Fruit fly (Drosophila melanogaster): ENCODE results near the gene MED20.
A peak's percentile ranks its signal among the peaks of the same experiment; 100 is the strongest.

Gene MED20

dm6 chr2L:8042645-8043281 is 29.9 kb downstream of the MED20 start, which contains the start of gene RpL36A (continued):
- TF ChIP-seq CG9437 (GFP tag; optimal IDR thresholded peaks at IDR 0.05): peak; percentile 65
- TF ChIP-seq h (optimal IDR thresholded peaks at IDR 0.05): no peak
- TF ChIP-seq gcm (GFP tag; optimal IDR thresholded peaks at IDR 0.05): peak; percentile 54
- TF ChIP-seq Rfx (GFP tag; IDR thresholded peaks at IDR 0.05): peak; percentile 81
- no peak for TF ChIP-seq jumu (GFP tag; optimal IDR thresholded peaks at IDR 0.05)
- peak; percentile 34 for TF ChIP-seq CG3163 (GFP tag; optimal IDR thresholded peaks at IDR 0.05)
- peak; percentile 82 for TF ChIP-seq CG1603 (tag; optimal IDR thresholded peaks at IDR 0.05)
- peak; percentile 73 for TF ChIP-seq zfh1 (GFP tag; IDR thresholded peaks at IDR 0.05)
- TF ChIP-seq CG3847 (GFP tag; IDR thresholded peaks at IDR 0.05): peak; percentile 50
- TF ChIP-seq Rx (GFP tag; IDR thresholded peaks at IDR 0.05): no peak
- TF ChIP-seq CG7987 (GFP tag; optimal IDR thresholded peaks at IDR 0.05): peak; percentile 78
- TF ChIP-seq CG3838 (GFP tag; optimal IDR thresholded peaks at IDR 0.05): no peak
- no peak for TF ChIP-seq CG2889 (GFP tag; IDR thresholded peaks at IDR 0.05)
- TF ChIP-seq gcm2 (GFP tag; optimal IDR thresholded peaks at IDR 0.05): peak; percentile 47
- TF ChIP-seq CG9932 (GFP tag; IDR thresholded peaks at IDR 0.05): peak; percentile 75
- no peak for TF ChIP-seq ash1 (GFP tag; optimal IDR thresholded peaks at IDR 0.05)
- TF ChIP-seq BEAF-32 (GFP tag; optimal IDR thresholded peaks at IDR 0.05): peak; percentile 92
- no peak for TF ChIP-seq tio (GFP tag; optimal IDR thresholded peaks at IDR 0.05)
- peak; percentile 31 for TF ChIP-seq CG34224 (GFP tag; IDR thresholded peaks at IDR 0.05; ENCODE audit: partially characterized antibody)
- TF ChIP-seq Atf3 (GFP tag; optimal IDR thresholded peaks at IDR 0.05): peak; percentile 28
- no peak for TF ChIP-seq CG14667 (GFP tag; IDR thresholded peaks at IDR 0.05)
- no peak for TF ChIP-seq CG4617 (GFP tag; optimal IDR thresholded peaks at IDR 0.05; ENCODE audit: borderline replicate concordance)
- TF ChIP-seq kni (GFP tag; optimal IDR thresholded peaks at IDR 0.05): no peak
- peak; percentile 64; the same call in 2 of the 3 replicates for TF ChIP-seq dysf (GFP tag; IDR thresholded peaks at IDR 0.05)
- TF ChIP-seq mam (GFP tag; optimal IDR thresholded peaks at IDR 0.05): peak; percentile 66
- peak; percentile 50 for TF ChIP-seq CG12299 (tag; optimal IDR thresholded peaks at IDR 0.05)
- peak; percentile 15; the same call in 1 of the 2 replicates for TF ChIP-seq CG6272 (GFP tag; IDR thresholded peaks at IDR 0.05)
- TF ChIP-seq hb (GFP tag; IDR thresholded peaks at IDR 0.05; ENCODE audit: partially characterized antibody): peak; percentile 84
- TF ChIP-seq bsh (GFP tag; optimal IDR thresholded peaks at IDR 0.05): peak; percentile 29 to 55
- TF ChIP-seq dpn (GFP tag; optimal IDR thresholded peaks at IDR 0.05): peak; percentile 18 to 60
- TF ChIP-seq Med (GFP tag): peak; percentile 94
- no peak; the same call in 2 of the 3 replicates for TF ChIP-seq CG11695 (GFP tag; IDR thresholded peaks at IDR 0.05)
- TF ChIP-seq Hmr (GFP tag; optimal IDR thresholded peaks at IDR 0.05): peak; percentile 78
- 0 out of 3 replicates have a peak, but pooled peaks have one; percentile 42 for TF ChIP-seq CG7357 (GFP tag; IDR thresholded peaks at IDR 0.05)
- peak; percentile 40 for TF ChIP-seq CG13424 (tag; optimal IDR thresholded peaks at IDR 0.05)
- TF ChIP-seq CG17186 (GFP tag; optimal IDR thresholded peaks at IDR 0.05): peak; percentile 21
- TF ChIP-seq sr (GFP tag; IDR thresholded peaks at IDR 0.05): peak; percentile 30; the same call in 1 of the 3 replicates
- no peak for TF ChIP-seq CG1647 (GFP tag; optimal IDR thresholded peaks at IDR 0.05)
- TF ChIP-seq CG6854 (GFP tag; optimal IDR thresholded peaks at IDR 0.05): peak; percentile 75
- 0 out of 3 replicates have a peak, but pooled peaks have one; percentile 24 for TF ChIP-seq tgo (GFP tag; IDR thresholded peaks at IDR 0.05)
- peak; percentile 84 for TF ChIP-seq sob (GFP tag; IDR thresholded peaks at IDR 0.05)
- TF ChIP-seq CG11456 (GFP tag; IDR thresholded peaks at IDR 0.05): peak; percentile 87
- peak; percentile 96 for TF ChIP-seq CG6791 (GFP tag; IDR thresholded peaks at IDR 0.05; ENCODE audit: partially characterized antibody)
- peak; percentile 93 for TF ChIP-seq Ets65A (GFP tag)
- peak; percentile 64 for TF ChIP-seq unpg (GFP tag; optimal IDR thresholded peaks at IDR 0.05)
- peak; percentile 81 for TF ChIP-seq chm (GFP tag; IDR thresholded peaks at IDR 0.05)
- TF ChIP-seq CHES-1-like (GFP tag; optimal IDR thresholded peaks at IDR 0.05): peak; percentile 59
- TF ChIP-seq NFAT (GFP tag; IDR thresholded peaks at IDR 0.05): peak; percentile 82
- TF ChIP-seq slbo (GFP tag; IDR thresholded peaks at IDR 0.05): peak; percentile 76
- peak; percentile 77 for TF ChIP-seq nom (GFP tag; optimal IDR thresholded peaks at IDR 0.05)

Data from whole organism, embryonic.